Fruit fly (Drosophila melanogaster) whole organism, wandering third instar larva: Measurements from ENCODE around the gene Prp4k.

Experiments used
- Abd-B ChIP-seq: fragments of >200 bp; optimal IDR thresholded peaks from 2 replicates; lab custom pipeline; 2017; ENCODE audit warnings: missing biosample characterization, missing genetic modification characterization
- CG32264 ChIP-seq: fragments of 200-800 bp; sonication (Bioruptor generic); optimal IDR thresholded peaks from 2 replicates; lab custom pipeline; 2016; ENCODE audit warnings: missing biosample characterization, missing genetic modification characterization
- CG9705 ChIP-seq: fragments of 200-800 bp; sonication (Bioruptor generic); optimal IDR thresholded peaks from 2 replicates; lab custom pipeline; 2018; ENCODE audit warnings: missing biosample characterization, mild to moderate bottlenecking, missing genetic modification characterization
- CrebA ChIP-seq: fragments of 200-800 bp; sonication (Bioruptor generic); optimal IDR thresholded peaks from 2 replicates; lab custom pipeline; 2016; ENCODE audit warnings: missing biosample characterization, mild to moderate bottlenecking, missing genetic modification characterization, borderline replicate concordance
- Dfd ChIP-seq: fragments of >200 bp; optimal IDR thresholded peaks from 2 replicates; lab custom pipeline; 2017; ENCODE audit warnings: missing biosample characterization, missing genetic modification characterization
- Dif ChIP-seq: fragments of 200-275, 200-300 bp; sonication (Bioruptor generic); optimal IDR thresholded peaks from 2 replicates; lab custom pipeline; 2018; ENCODE audit warnings: missing biosample characterization, missing genetic modification characterization; ENCODE audit not compliant: partially characterized antibody
- HLH106 ChIP-seq: fragments of 200-800 bp; optimal IDR thresholded peaks from 3 replicates; lab custom pipeline; 2019; ENCODE audit warnings: missing biosample characterization, mild to moderate bottlenecking, missing genetic modification characterization, moderate library complexity
- Hnf4 ChIP-seq: fragments of 200-800 bp; sonication (Bioruptor generic); optimal IDR thresholded peaks from 2 replicates; lab custom pipeline; 2016; ENCODE audit warnings: missing biosample characterization, mild to moderate bottlenecking, missing genetic modification characterization
- Hr78 ChIP-seq: fragments of >200 bp; optimal IDR thresholded peaks from 2 replicates; lab custom pipeline; 2017; ENCODE audit warnings: missing biosample characterization, missing genetic modification characterization
- Hr83 ChIP-seq: fragments of 200-300 bp; sonication (Bioruptor generic); optimal IDR thresholded peaks from 2 replicates; lab custom pipeline; 2016; ENCODE audit warnings: missing biosample characterization, mild to moderate bottlenecking, missing genetic modification characterization, moderate library complexity; ENCODE audit not compliant: poor library complexity, severe bottlenecking
- Jra ChIP-seq: sonication (Bioruptor generic); optimal IDR thresholded peaks from 2 replicates; lab custom pipeline; 2016; ENCODE audit warnings: missing biosample characterization, missing genetic modification characterization
- OdsH ChIP-seq: fragments of 200-800 bp; sonication (Bioruptor generic); optimal IDR thresholded peaks from 2 replicates; lab custom pipeline; 2016; ENCODE audit warnings: missing biosample characterization, mild to moderate bottlenecking, missing genetic modification characterization
- Rel ChIP-seq, 2 experiments: fragments of 200-800 bp; sonication (Bioruptor generic) in 1 of 2; optimal IDR thresholded peaks; 2 replicates in 1 of 2; 3 replicates in 1 of 2; lab custom pipeline; 2016 to 2019; ENCODE audit warnings: mild to moderate bottlenecking in 2 of 2, missing biosample characterization in 2 of 2, missing genetic modification characterization in 2 of 2, moderate library complexity in 1 of 2
- Sp1 ChIP-seq: fragments of 200-800 bp; sonication (Bioruptor generic); optimal IDR thresholded peaks from 3 replicates; lab custom pipeline; 2019; ENCODE audit warnings: missing biosample characterization, mild to moderate bottlenecking, missing genetic modification characterization, moderate library complexity
- Vsx2 ChIP-seq: fragments of 200-300, 225-300 bp; sonication (Bioruptor generic); optimal IDR thresholded peaks from 2 replicates; lab custom pipeline; 2018; ENCODE audit warnings: missing biosample characterization, missing genetic modification characterization; ENCODE audit not compliant: partially characterized antibody
- br ChIP-seq: fragments of 200-800 bp; sonication (Bioruptor generic); optimal IDR thresholded peaks from 2 replicates; lab custom pipeline; 2016; ENCODE audit warnings: missing biosample characterization, missing genetic modification characterization
- dl ChIP-seq, 2 experiments: fragments of 175-275, 200-275 bp in 1 of 2; fragments of 200-275 bp in 1 of 2; sonication (Bioruptor generic); optimal IDR thresholded peaks; lab custom pipeline; 2018; ENCODE audit warnings: mild to moderate bottlenecking in 2 of 2, missing biosample characterization in 2 of 2, missing genetic modification characterization in 2 of 2, moderate library complexity in 2 of 2; ENCODE audit not compliant: partially characterized antibody in 2 of 2, insufficient read depth in 1 of 2
- dmrt93B ChIP-seq: fragments of 200-800 bp; sonication (Bioruptor generic); optimal IDR thresholded peaks from 2 replicates; lab custom pipeline; 2018; ENCODE audit warnings: missing biosample characterization, mild to moderate bottlenecking, missing genetic modification characterization
- dsf ChIP-seq: sonication (Bioruptor generic); optimal IDR thresholded peaks from 2 replicates; lab custom pipeline; 2016; ENCODE audit warnings: missing biosample characterization, missing genetic modification characterization, borderline replicate concordance
- ey ChIP-seq: fragments of 200-800 bp; sonication (Bioruptor generic); optimal IDR thresholded peaks from 2 replicates; lab custom pipeline; 2016; ENCODE audit warnings: missing biosample characterization, missing genetic modification characterization
- foxo ChIP-seq, 2 experiments: fragments of 200-800 bp; sonication (Bioruptor generic); optimal IDR thresholded peaks; 2 replicates in 1 of 2; 3 replicates in 1 of 2; lab custom pipeline; 2016 to 2017; ENCODE audit warnings: missing biosample characterization in 2 of 2, missing genetic modification characterization in 2 of 2
- fru ChIP-seq: fragments of 200-800 bp; sonication (Bioruptor generic); optimal IDR thresholded peaks from 3 replicates; lab custom pipeline; 2016; ENCODE audit warnings: missing biosample characterization, mild to moderate bottlenecking, missing genetic modification characterization
- h ChIP-seq: fragments of 200-800 bp; sonication (Bioruptor generic); optimal IDR thresholded peaks from 3 replicates; lab custom pipeline; 2016; ENCODE audit warnings: missing biosample characterization, mild to moderate bottlenecking, missing genetic modification characterization
- jim ChIP-seq: fragments of 175-275, 200-325 bp; sonication (Bioruptor generic); optimal IDR thresholded peaks from 2 replicates; lab custom pipeline; 2016; ENCODE audit warnings: missing biosample characterization, mild to moderate bottlenecking, missing genetic modification characterization
- lola ChIP-seq: fragments of >200 bp; optimal IDR thresholded peaks from 2 replicates; lab custom pipeline; 2017; ENCODE audit warnings: missing biosample characterization, missing genetic modification characterization
- psq ChIP-seq: fragments of 200-800 bp; sonication (Bioruptor generic); optimal IDR thresholded peaks from 3 replicates; lab custom pipeline; 2017; ENCODE audit warnings: missing biosample characterization, mild to moderate bottlenecking, missing genetic modification characterization, moderate library complexity
- sv ChIP-seq: fragments of 200-800 bp; sonication (Bioruptor generic); optimal IDR thresholded peaks from 3 replicates; lab custom pipeline; 2016; ENCODE audit warnings: missing biosample characterization, missing genetic modification characterization
- tai ChIP-seq: sonication (Bioruptor generic); optimal IDR thresholded peaks from 2 replicates; lab custom pipeline; 2016; ENCODE audit warnings: missing biosample characterization, missing genetic modification characterization
- woc ChIP-seq: sonication (Bioruptor generic); optimal IDR thresholded peaks from 2 replicates; lab custom pipeline; 2016; ENCODE audit warnings: missing biosample characterization, mild to moderate bottlenecking, missing genetic modification characterization

Prp4k gene

DNA sequence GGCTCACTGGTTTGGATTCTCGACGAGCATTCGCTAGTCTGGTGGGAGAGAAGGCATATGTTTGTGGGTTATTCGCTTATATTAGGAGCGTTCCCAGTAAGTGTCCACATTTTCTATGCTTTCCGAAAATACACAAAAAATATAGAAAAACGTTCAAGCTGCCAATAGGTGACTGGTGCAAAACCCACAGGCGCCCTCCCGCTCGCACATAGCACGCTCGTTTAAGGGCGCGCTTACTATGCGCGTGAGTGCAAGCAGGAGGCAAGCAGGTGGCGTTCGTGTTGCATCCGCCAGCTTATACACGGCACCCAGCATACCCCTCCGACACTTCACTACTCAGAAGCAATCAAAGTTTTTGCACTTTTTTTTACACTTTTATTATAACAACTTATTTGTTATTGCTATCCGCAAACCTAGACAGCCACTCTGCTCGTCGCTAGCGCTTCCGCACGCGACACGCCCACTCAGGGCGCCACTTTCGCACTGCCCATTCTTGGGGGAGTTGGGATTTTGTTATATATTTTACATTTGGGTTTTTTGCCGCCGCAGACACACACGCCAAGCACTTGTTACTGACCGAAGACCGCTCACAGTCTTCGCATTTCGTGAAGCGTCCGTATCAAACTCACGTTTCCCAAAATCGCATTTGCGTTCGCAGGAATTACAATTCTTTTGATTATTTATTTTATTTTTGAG is 12.1 kb downstream of the Prp4k start:
- TF ChIP-seq dmrt93B (GFP tag; lab: Kevin White, UChicago) (no peak), Dif (GFP tag; lab: Kevin White, UChicago) (peak; percentile 98), Hnf4 (GFP tag; lab: Kevin White, UChicago) (no peak), Abd-B (GFP tag; lab: Kevin White, UChicago) (no peak), dl (GFP tag; optimal IDR thresholded peaks at IDR 0.05; lab: Kevin White, UChicago; ENCODE audit: insufficient read depth in 1 of 2, partially characterized antibody in 2 of 2) (peak in 1 of 2 experiments; percentile 64), br (GFP tag; lab: Kevin White, UChicago) (no peak), Rel (GFP tag; optimal IDR thresholded peaks at IDR 0.05; lab: Kevin White, UChicago) (no peak), Rel (tag; optimal IDR thresholded peaks at IDR 0.05; lab: Kevin White, UChicago) (peak; percentile 12), dsf (GFP tag; lab: Kevin White, UChicago) (no peak), CrebA (GFP tag; lab: Kevin White, UChicago) (no peak)
- TF ChIP-seq, all 38 proteins: peak for 3

DNA sequence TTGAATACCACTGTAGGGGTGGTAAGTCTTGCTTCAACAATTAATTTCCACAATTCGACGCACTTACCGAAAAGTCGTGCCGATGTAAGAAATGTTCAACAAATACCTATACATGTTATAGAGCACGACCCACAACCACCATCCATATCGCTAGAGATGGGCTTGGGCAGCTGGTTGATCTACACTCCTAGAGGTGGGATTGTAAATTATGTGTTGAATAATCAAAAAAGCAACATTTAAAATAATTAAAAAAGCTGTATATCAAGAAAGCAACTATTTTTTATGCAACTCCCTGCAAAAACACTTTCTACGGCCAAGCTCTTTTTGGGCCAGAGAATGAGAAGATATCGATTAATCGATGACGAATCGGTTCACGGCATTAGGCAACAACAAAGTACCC is 27.0 kb downstream of the Prp4k start, which contains the start of the genes CG34140, Mkp and Mtch:
TSS of gene CG34140 (minus strand) at position 174 of the 400 bp plus-strand sequence.
TSS of gene Mkp (minus strand) at position 290 of the 400 bp plus-strand sequence.
TSS of gene Mtch (plus strand) at position 376 of the 400 bp plus-strand sequence.
- TF ChIP-seq woc (GFP tag; lab: Kevin White, UChicago) (no peak), HLH106 (tag; lab: Kevin White, UChicago) (peak; percentile 87), Dfd (GFP tag; lab: Kevin White, UChicago) (no peak), sv (GFP tag; lab: Kevin White, UChicago) (peak; percentile 90), h (GFP tag; lab: Kevin White, UChicago) (peak; percentile 93), dmrt93B (GFP tag; lab: Kevin White, UChicago) (no peak), CG9705 (peak; percentile 78), Vsx2 (GFP tag; lab: Kevin White, UChicago) (no peak), Sp1 (GFP tag; lab: Kevin White, UChicago) (peak; percentile 85), jim (GFP tag; lab: Kevin White, UChicago) (no peak), OdsH (peak; percentile 88), br (GFP tag; lab: Kevin White, UChicago) (peak; percentile 90), Abd-B (GFP tag; lab: Kevin White, UChicago) (no peak), foxo (GFP tag; optimal IDR thresholded peaks at IDR 0.05; lab: Kevin White, UChicago) (peak; percentile 76 to 95), psq (peak; percentile 80), fru (peak; percentile 89), tai (GFP tag; lab: Kevin White, UChicago) (no peak), CG32264 (peak; percentile 76), Hr78 (GFP tag; lab: Kevin White, UChicago) (no peak), Dif (GFP tag; lab: Kevin White, UChicago) (no peak), dsf (GFP tag; lab: Kevin White, UChicago) (peak; percentile 88), Hr83 (peak; percentile 78), Jra (GFP tag; lab: Kevin White, UChicago) (peak; percentile 97), ey (GFP tag; lab: Kevin White, UChicago) (peak; percentile 91)

DNA sequence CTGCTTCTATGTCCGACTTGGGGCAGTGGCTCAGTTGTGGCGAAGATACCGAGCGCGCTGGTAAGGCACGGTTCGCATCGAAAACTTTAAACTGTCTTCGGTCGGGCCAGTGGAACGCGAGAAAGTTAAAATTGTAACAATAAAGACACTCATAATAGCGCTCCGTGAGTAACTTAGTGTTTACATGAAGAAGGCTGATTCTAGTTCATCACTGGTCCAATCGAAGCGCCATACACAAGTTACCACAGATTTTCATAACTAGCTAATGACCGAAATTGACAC is 31.1 kb downstream of the Prp4k start:
- TF ChIP-seq dsf (GFP tag; lab: Kevin White, UChicago) (no peak), HLH106 (tag; lab: Kevin White, UChicago) (no peak), OdsH (no peak), Vsx2 (GFP tag; lab: Kevin White, UChicago) (no peak), woc (GFP tag; lab: Kevin White, UChicago) (no peak), tai (GFP tag; lab: Kevin White, UChicago) (no peak), lola (GFP tag; lab: Kevin White, UChicago) (no peak), Hr83 (peak; percentile 13), Jra (GFP tag; lab: Kevin White, UChicago) (no peak)
